Worm (Caenorhabditis elegans) whole organism, late embryonic: ENCODE measurements around the gene eel-1.

Source experiments
- K02D7.2 ChIP-seq: sonication (generic microtip); optimal IDR thresholded peaks from 2 replicates; lab custom pipeline; 2017; ENCODE audit warnings: mild to moderate bottlenecking, missing genetic modification characterization, missing compliant biosample characterization
- ceh-14 ChIP-seq: sonication (generic microtip); optimal IDR thresholded peaks from 2 replicates; lab custom pipeline; 2016; ENCODE audit warnings: missing genotype, missing genetic modification characterization, missing compliant biosample characterization
- ceh-18 ChIP-seq: sonication (generic microtip); optimal IDR thresholded peaks from 2 replicates; lab custom pipeline; 2016; ENCODE audit warnings: missing genetic modification characterization, missing compliant biosample characterization
- ceh-19 ChIP-seq: fragments of 200-800 bp; sonication (Bioruptor generic); optimal IDR thresholded peaks from 2 replicates; lab custom pipeline; 2018; ENCODE audit warnings: mild to moderate bottlenecking, missing genetic modification characterization, missing compliant biosample characterization
- ceh-2 ChIP-seq: sonication (generic microtip); optimal IDR thresholded peaks from 2 replicates; lab custom pipeline; 2016; ENCODE audit warnings: missing genotype, missing genetic modification characterization, missing compliant biosample characterization
- ceh-24 ChIP-seq: sonication (generic microtip); optimal IDR thresholded peaks from 2 replicates; lab custom pipeline; 2016; ENCODE audit warnings: mild to moderate bottlenecking, missing genetic modification characterization, missing compliant biosample characterization
- ceh-30 ChIP-seq: fragments of 150-350 bp; optimal IDR thresholded peaks from 2 replicates; lab custom pipeline; 2014; ENCODE audit warnings: missing biosample characterization, missing genetic modification characterization
- ceh-31 ChIP-seq: sonication (generic microtip); optimal IDR thresholded peaks from 2 replicates; lab custom pipeline; 2016; ENCODE audit warnings: missing genetic modification characterization, missing compliant biosample characterization
- ceh-34 ChIP-seq: sonication (generic microtip); optimal IDR thresholded peaks from 2 replicates; lab custom pipeline; 2016; ENCODE audit warnings: mild to moderate bottlenecking, missing genetic modification characterization, missing compliant biosample characterization
- ceh-45 ChIP-seq: fragments of 200-800 bp; sonication (Bioruptor generic); IDR thresholded peaks from 2 replicates; pipeline ENCODE4 v1.3.6; 2022; ENCODE audit warnings: missing genetic modification reagents, missing genetic modification characterization, missing compliant biosample characterization
- ceh-48 ChIP-seq: sonication (generic microtip); optimal IDR thresholded peaks from 2 replicates; lab custom pipeline; 2016; ENCODE audit warnings: missing genetic modification characterization, inconsistent platforms, missing compliant biosample characterization
- ceh-6 ChIP-seq: fragments of 200-800 bp; sonication (Bioruptor generic); optimal IDR thresholded peaks from 2 replicates; lab custom pipeline; 2018; ENCODE audit warnings: mild to moderate bottlenecking, missing genetic modification characterization, missing compliant biosample characterization
- elt-2 ChIP-seq: sonication (generic microtip); optimal IDR thresholded peaks from 2 replicates; lab custom pipeline; 2016; ENCODE audit warnings: missing genetic modification reagents, missing genetic modification characterization, missing compliant biosample characterization
- fkh-10 ChIP-seq: fragments of 150-350 bp; optimal IDR thresholded peaks from 2 replicates; lab custom pipeline; 2014; ENCODE audit warnings: missing biosample characterization, missing genetic modification reagents, missing genetic modification characterization
- gmeb-2 ChIP-seq: sonication (generic microtip); optimal IDR thresholded peaks from 2 replicates; lab custom pipeline; 2016; ENCODE audit warnings: missing genetic modification characterization, inconsistent platforms, missing compliant biosample characterization
- hlh-6 ChIP-seq: sonication (generic microtip); optimal IDR thresholded peaks from 2 replicates; lab custom pipeline; 2016; ENCODE audit warnings: missing genotype, missing genetic modification characterization, missing compliant biosample characterization
- hlh-8 ChIP-seq: sonication (generic microtip); optimal IDR thresholded peaks from 2 replicates; lab custom pipeline; 2016; ENCODE audit warnings: missing genotype, missing genetic modification characterization, missing compliant biosample characterization
- lim-6 ChIP-seq: sonication (generic microtip); optimal IDR thresholded peaks from 2 replicates; lab custom pipeline; 2016; ENCODE audit warnings: missing genetic modification characterization, missing compliant biosample characterization
- lin-11 ChIP-seq: fragments of 200-800 bp; sonication (Bioruptor generic); optimal IDR thresholded peaks from 2 replicates; lab custom pipeline; 2018; ENCODE audit warnings: mild to moderate bottlenecking, missing genetic modification characterization, missing compliant biosample characterization
- npax-4 ChIP-seq: sonication (generic microtip); optimal IDR thresholded peaks from 2 replicates; lab custom pipeline; 2016; ENCODE audit warnings: missing genetic modification characterization, missing compliant biosample characterization
- pqm-1 ChIP-seq: sonication (generic microtip); optimal IDR thresholded peaks from 2 replicates; lab custom pipeline; 2016; ENCODE audit warnings: missing genetic modification characterization, missing compliant biosample characterization
- pros-1 ChIP-seq: fragments of 150-350 bp; optimal IDR thresholded peaks from 2 replicates; lab custom pipeline; 2014; ENCODE audit warnings: missing biosample characterization, missing genetic modification reagents, missing genetic modification characterization
- ref-2 ChIP-seq: sonication (generic microtip); optimal IDR thresholded peaks from 2 replicates; lab custom pipeline; 2016; ENCODE audit warnings: missing genetic modification characterization, missing compliant biosample characterization
- sox-2 ChIP-seq: fragments of 200-800 bp; sonication (Bioruptor generic); IDR thresholded peaks from 2 replicates; pipeline ENCODE4 v1.3.6; 2022; ENCODE audit warnings: missing genetic modification reagents, missing genetic modification characterization, missing compliant biosample characterization
- sox-4 ChIP-seq: sonication (generic microtip); optimal IDR thresholded peaks from 2 replicates; lab custom pipeline; 2017; ENCODE audit warnings: mild to moderate bottlenecking, missing genetic modification characterization, inconsistent platforms, missing compliant biosample characterization
- syd-9 ChIP-seq: sonication (generic microtip); optimal IDR thresholded peaks from 2 replicates; lab custom pipeline; 2016; ENCODE audit warnings: mild to moderate bottlenecking, missing genetic modification characterization, moderate library complexity, missing compliant biosample characterization
- ttx-3 ChIP-seq: sonication (generic microtip); optimal IDR thresholded peaks from 2 replicates; lab custom pipeline; 2016; ENCODE audit warnings: missing genetic modification reagents, missing genetic modification characterization, missing compliant biosample characterization
- unc-3 ChIP-seq, 2 experiments: fragments of 200-800 bp in 1 of 2; sonication (Bioruptor generic) in 1 of 2; sonication (generic microtip) in 1 of 2; conservative IDR thresholded peaks in 1 of 2; optimal IDR thresholded peaks in 1 of 2; 2 replicates each; pipeline versions ENCODE4 v1.3.6 to Lab custom; 2016 to 2022; ENCODE audit warnings: missing compliant biosample characterization in 2 of 2, missing genetic modification characterization in 2 of 2, missing genetic modification reagents in 1 of 2
- unc-42 ChIP-seq: sonication (generic microtip); optimal IDR thresholded peaks from 2 replicates; lab custom pipeline; 2016; ENCODE audit warnings: missing genotype, missing genetic modification characterization, missing compliant biosample characterization
- zip-5 ChIP-seq: sonication (generic microtip); optimal IDR thresholded peaks from 2 replicates; lab custom pipeline; 2016; ENCODE audit warnings: missing genetic modification characterization, missing compliant biosample characterization

The eel-1 gene

ce11 chrIV:3050054-3050990 lies at the start of gene eel-1 (continued):
- TF ChIP-seq ceh-31 (tag; lab: Kevin White, UChicago), result peak; percentile 100
- peak; percentile 79 for TF ChIP-seq sox-2 (GFP tag; lab: Robert Waterston, UW)
- TF ChIP-seq ceh-34 (tag; lab: Kevin White, UChicago), result peak; percentile 99
- peak; percentile 99 for TF ChIP-seq pqm-1 (tag; lab: Kevin White, UChicago)
- peak; percentile 94 for TF ChIP-seq ceh-19
- TF ChIP-seq lim-6 (tag; lab: Kevin White, UChicago), result peak; percentile 100

ce11 chrIV:3097019-3097418 lies 47.1 kb upstream of the eel-1 start:
- TF ChIP-seq lim-6 (tag; lab: Kevin White, UChicago) (no peak), ceh-18 (tag; lab: Kevin White, UChicago) (no peak), ceh-6 (GFP tag; lab: Kevin White, UChicago) (no peak), ref-2 (tag; lab: Kevin White, UChicago) (no peak), K02D7.2 (tag; lab: Kevin White, UChicago) (no peak), ceh-24 (tag; lab: Kevin White, UChicago) (no peak), sox-4 (tag; lab: Kevin White, UChicago) (no peak), hlh-6 (tag; lab: Kevin White, UChicago) (no peak), gmeb-2 (tag; lab: Kevin White, UChicago) (no peak), zip-5 (tag; lab: Kevin White, UChicago) (no peak), pros-1 (no peak), sox-2 (GFP tag; lab: Robert Waterston, UW) (no peak), syd-9 (no peak), ceh-14 (tag; lab: Kevin White, UChicago) (no peak)

ce11 chrIV:3095995-3096544 lies 46.2 kb upstream of the eel-1 start:
- TF ChIP-seq unc-42 (tag; lab: Kevin White, UChicago) (peak; percentile 71), gmeb-2 (tag; lab: Kevin White, UChicago) (no peak), ceh-48 (no peak), ceh-45 (GFP tag; lab: Robert Waterston, UW) (no peak)
- TF ChIP-seq, all 69 proteins: peak for 1

ce11 chrIV:3092978-3093377 lies 43.1 kb upstream of the eel-1 start:
- no peak for TF ChIP-seq ceh-2 (tag; lab: Kevin White, UChicago)
- no peak for TF ChIP-seq ceh-34 (tag; lab: Kevin White, UChicago)
- no peak for TF ChIP-seq fkh-10 (GFP tag; lab: Kevin White, UChicago)
- TF ChIP-seq pqm-1 (tag; lab: Kevin White, UChicago), result no peak
- no peak for TF ChIP-seq ceh-19
- no peak for TF ChIP-seq elt-2
- no peak for TF ChIP-seq lin-11 (tag; lab: Kevin White, UChicago)

- TF ChIP-seq ceh-30 (tag; lab: Kevin White, UChicago), result no peak
- TF ChIP-seq ceh-14 (tag; lab: Kevin White, UChicago), result no peak
- no peak for TF ChIP-seq lin-11 (tag; lab: Kevin White, UChicago)
- TF ChIP-seq hlh-8 (tag; lab: Kevin White, UChicago), result no peak
- TF ChIP-seq unc-3 (GFP tag; conservative IDR thresholded peaks at IDR 0.05; lab: Robert Waterston, UW), result no peak
- no peak for TF ChIP-seq unc-3 (tag; optimal IDR thresholded peaks at IDR 0.05; lab: Kevin White, UChicago)
- TF ChIP-seq ttx-3 (tag; lab: Kevin White, UChicago), result no peak
- no peak for TF ChIP-seq npax-4 (tag; lab: Kevin White, UChicago)
- TF ChIP-seq unc-42 (tag; lab: Kevin White, UChicago), result peak; percentile 12
Measured at ce11 chrIV:3091112-3091511, 41.2 kb upstream of the eel-1 start.
